Fruit fly (Drosophila melanogaster) whole organism, adult: Measurements from ENCODE around the gene wda.

Experiments
- CG11617 ChIP-seq: fragments of 200-800 bp; sonication (Bioruptor generic); optimal IDR thresholded peaks from 2 replicates; lab custom pipeline; 2017; ENCODE audit warnings: mild to moderate bottlenecking, missing biosample characterization, missing genetic modification reagents, missing genetic modification characterization
- CG12768 ChIP-seq: fragments of 200-800 bp; sonication (Bioruptor generic); optimal IDR thresholded peaks from 2 replicates; lab custom pipeline; 2017; ENCODE audit warnings: missing biosample characterization, missing genetic modification characterization, mild to moderate bottlenecking, moderate library complexity, missing genetic modification reagents
- CG14711 ChIP-seq: fragments of 200-800 bp; sonication (Bioruptor generic); optimal IDR thresholded peaks from 2 replicates; lab custom pipeline; 2018; ENCODE audit warnings: missing biosample characterization, mild to moderate bottlenecking, missing genetic modification characterization, moderate library complexity
- CG1620 ChIP-seq: fragments of 200-800 bp; sonication (Bioruptor generic); optimal IDR thresholded peaks from 2 replicates; lab custom pipeline; 2016; ENCODE audit warnings: missing biosample characterization, missing genetic modification characterization
- CG33017 ChIP-seq: fragments of 200-800 bp; sonication (Bioruptor generic); optimal IDR thresholded peaks from 2 replicates; lab custom pipeline; 2018; ENCODE audit warnings: missing biosample characterization, mild to moderate bottlenecking, missing genetic modification characterization, moderate library complexity
- CG5204 ChIP-seq: fragments of 200-800 bp; sonication (Bioruptor generic); optimal IDR thresholded peaks from 2 replicates; lab custom pipeline; 2016; ENCODE audit warnings: missing biosample characterization, missing genetic modification characterization
- CG7045 ChIP-seq: fragments of 200-800 bp; sonication (Bioruptor generic); optimal IDR thresholded peaks from 2 replicates; lab custom pipeline; 2017; ENCODE audit warnings: missing biosample characterization, mild to moderate bottlenecking, missing genetic modification characterization
- CG7101 ChIP-seq: fragments of 200-800 bp; sonication (Bioruptor generic); optimal IDR thresholded peaks from 2 replicates; lab custom pipeline; 2018; ENCODE audit warnings: missing biosample characterization, mild to moderate bottlenecking, missing genetic modification characterization, moderate library complexity
- Clk ChIP-seq: fragments of 200-800 bp; sonication (Bioruptor generic); optimal IDR thresholded peaks from 2 replicates; lab custom pipeline; 2017; ENCODE audit warnings: missing biosample characterization, missing genetic modification characterization
- Crg-1 ChIP-seq: fragments of 200-800 bp; sonication (Bioruptor generic); optimal IDR thresholded peaks from 2 replicates; lab custom pipeline; 2016; ENCODE audit warnings: missing biosample characterization, missing genetic modification characterization
- Hr96 ChIP-seq: fragments of 200-800 bp; sonication (Bioruptor generic); optimal IDR thresholded peaks from 2 replicates; lab custom pipeline; 2016; ENCODE audit warnings: missing biosample characterization, missing genetic modification characterization
- Mnt ChIP-seq: fragments of 200-800 bp; sonication (Bioruptor generic); optimal IDR thresholded peaks from 2 replicates; lab custom pipeline; 2016; ENCODE audit warnings: missing biosample characterization, mild to moderate bottlenecking, missing genetic modification characterization
- bab1 ChIP-seq: fragments of 200-800 bp; sonication (Bioruptor generic); optimal IDR thresholded peaks from 3 replicates; lab custom pipeline; 2019; ENCODE audit warnings: missing biosample characterization, mild to moderate bottlenecking, missing genetic modification characterization, moderate library complexity
- cic ChIP-seq: fragments of 200-800 bp; sonication (Bioruptor generic); optimal IDR thresholded peaks from 2 replicates; lab custom pipeline; 2017; ENCODE audit warnings: missing biosample characterization, mild to moderate bottlenecking, missing genetic modification characterization, moderate library complexity
- cnc ChIP-seq, 2 experiments: fragments of >200 bp; optimal IDR thresholded peaks; 2 replicates each; lab custom pipeline; 2017
- kay ChIP-seq: fragments of 200-800 bp; sonication (Bioruptor generic); peaks from one replicate; lab custom pipeline; 2016; ENCODE audit warnings: missing biosample characterization, missing genetic modification characterization, borderline replicate concordance
- ovo ChIP-seq: fragments of 200-800 bp; sonication (Bioruptor generic); optimal IDR thresholded peaks from 2 replicates; lab custom pipeline; 2016; ENCODE audit warnings: missing biosample characterization, missing genetic modification characterization
- pad ChIP-seq: fragments of 200-800 bp; sonication (Bioruptor generic); optimal IDR thresholded peaks from 3 replicates; lab custom pipeline; 2017; ENCODE audit warnings: missing biosample characterization, missing genetic modification characterization, mild to moderate bottlenecking, moderate library complexity, missing genetic modification reagents
- tj ChIP-seq: fragments of 200-800 bp; sonication (Bioruptor generic); optimal IDR thresholded peaks from 3 replicates; lab custom pipeline; 2017; ENCODE audit warnings: missing biosample characterization, mild to moderate bottlenecking, missing genetic modification characterization, moderate library complexity
- toe ChIP-seq: fragments of 200-800 bp; sonication (Bioruptor generic); optimal IDR thresholded peaks from 2 replicates; lab custom pipeline; 2016; ENCODE audit warnings: missing biosample characterization, missing genetic modification characterization

Gene wda

dm6 chr3R:23284256-23284655, 26.4 kb upstream of the wda start:
- peak; percentile 30 for TF ChIP-seq CG33017 (tag; lab: Kevin White, UChicago)
- TF ChIP-seq CG7101 (tag; lab: Kevin White, UChicago): peak; percentile 9
- no peak for TF ChIP-seq tj (GFP tag; lab: Kevin White, UChicago)
- TF ChIP-seq Hr96 (GFP tag; lab: Kevin White, UChicago): no peak

dm6 chr3R:23283702-23284101, 25.8 kb upstream of the wda start, which contains the start of gene CG6763:
TSS of gene CG6763 (plus strand) at chr3R:23284002.
- TF ChIP-seq toe (no peak), bab1 (GFP tag; lab: Kevin White, UChicago) (no peak), CG14711 (tag; lab: Kevin White, UChicago) (no peak), tj (GFP tag; lab: Kevin White, UChicago) (no peak), Hr96 (GFP tag; lab: Kevin White, UChicago) (no peak), cnc (optimal IDR thresholded peaks at IDR 0.05; lab: Kevin White, UChicago) (no peak), CG7101 (tag; lab: Kevin White, UChicago) (no peak), Mnt (GFP tag; lab: Kevin White, UChicago) (no peak), kay (GFP tag; lab: Kevin White, UChicago) (no peak), CG5204 (GFP tag; lab: Kevin White, UChicago) (no peak), CG12768 (GFP tag; lab: Kevin White, UChicago) (no peak), pad (GFP tag; lab: Kevin White, UChicago) (no peak), CG33017 (tag; lab: Kevin White, UChicago) (no peak), Clk (no peak)

- TF ChIP-seq Hr96 (GFP tag; lab: Kevin White, UChicago) (peak; percentile 53), cnc (optimal IDR thresholded peaks at IDR 0.05; lab: Kevin White, UChicago) (no peak), Crg-1 (peak; percentile 72), bab1 (GFP tag; lab: Kevin White, UChicago) (peak; percentile 93), CG5204 (GFP tag; lab: Kevin White, UChicago) (peak; percentile 64), pad (GFP tag; lab: Kevin White, UChicago) (peak; percentile 25), CG7045 (GFP tag; lab: Kevin White, UChicago) (peak; percentile 84), CG11617 (GFP tag; lab: Kevin White, UChicago) (peak; percentile 83), Clk (peak; percentile 70), tj (GFP tag; lab: Kevin White, UChicago) (peak; percentile 51), CG7101 (tag; lab: Kevin White, UChicago) (peak; percentile 93), CG14711 (tag; lab: Kevin White, UChicago) (peak; percentile 92), CG12768 (GFP tag; lab: Kevin White, UChicago) (peak; percentile 78), ovo (peak; percentile 40), Mnt (GFP tag; lab: Kevin White, UChicago) (peak; percentile 41), kay (GFP tag; lab: Kevin White, UChicago) (peak; percentile 52), CG33017 (tag; lab: Kevin White, UChicago) (peak; percentile 92), CG1620 (GFP tag; lab: Kevin White, UChicago) (peak; percentile 78), toe (peak; percentile 74), cic (peak; percentile 8)
These were observed 22.9 kb upstream of the wda start, which contains the start of the genes orb and Cdc16 for dm6 chr3R:23280806-23281257. TSS of gene orb (minus strand) at chr3R:23280856. TSS of gene Cdc16 (plus strand) at chr3R:23281201.

DNA sequence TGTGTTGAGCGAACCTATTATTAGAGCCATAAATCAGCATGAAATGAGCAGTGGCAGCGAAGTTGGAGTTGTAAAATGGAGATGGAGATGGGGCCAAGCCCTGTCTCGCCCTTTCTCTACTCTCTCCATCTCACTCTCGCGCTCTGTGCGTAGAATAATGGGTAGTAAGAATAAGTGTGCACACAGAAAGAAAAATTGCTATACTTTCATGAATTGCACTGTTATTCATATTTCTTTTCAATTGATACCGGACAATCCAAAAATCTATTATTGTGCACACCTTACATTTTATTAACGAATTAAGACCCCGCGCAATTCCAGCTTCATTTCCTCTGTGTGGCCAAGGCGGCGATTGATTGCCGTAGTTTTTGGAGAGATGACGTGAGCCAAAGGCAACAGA, 21.9 kb upstream of the wda start:
- TF ChIP-seq cic: no peak
- no peak for TF ChIP-seq toe
- no peak for TF ChIP-seq CG12768 (GFP tag; lab: Kevin White, UChicago)
- peak; percentile 69 for TF ChIP-seq pad (GFP tag; lab: Kevin White, UChicago)

dm6 chr3R:23278704-23279379, 21.0 kb upstream of the wda start:
- TF ChIP-seq CG5204 (GFP tag; lab: Kevin White, UChicago) (no peak), CG1620 (GFP tag; lab: Kevin White, UChicago) (no peak), CG11617 (GFP tag; lab: Kevin White, UChicago) (no peak), CG7101 (tag; lab: Kevin White, UChicago) (no peak), bab1 (GFP tag; lab: Kevin White, UChicago) (no peak), tj (GFP tag; lab: Kevin White, UChicago) (no peak), toe (no peak), kay (GFP tag; lab: Kevin White, UChicago) (no peak), CG33017 (tag; lab: Kevin White, UChicago) (no peak), Mnt (GFP tag; lab: Kevin White, UChicago) (no peak), cic (no peak)

dm6 chr3R:23260569-23260968, 2.7 kb upstream of the wda start:
- TF ChIP-seq kay (GFP tag; lab: Kevin White, UChicago): no peak
- no peak for TF ChIP-seq bab1 (GFP tag; lab: Kevin White, UChicago)
- no peak for TF ChIP-seq pad (GFP tag; lab: Kevin White, UChicago)
- no peak for TF ChIP-seq CG5204 (GFP tag; lab: Kevin White, UChicago)
- TF ChIP-seq Clk: no peak
- TF ChIP-seq Mnt (GFP tag; lab: Kevin White, UChicago): no peak
- no peak for TF ChIP-seq cic
- TF ChIP-seq tj (GFP tag; lab: Kevin White, UChicago): no peak
- no peak for TF ChIP-seq CG1620 (GFP tag; lab: Kevin White, UChicago)
- TF ChIP-seq CG11617 (GFP tag; lab: Kevin White, UChicago): no peak
- no peak for TF ChIP-seq CG7101 (tag; lab: Kevin White, UChicago)
- no peak for TF ChIP-seq cnc (optimal IDR thresholded peaks at IDR 0.05; lab: Kevin White, UChicago)
- TF ChIP-seq toe: no peak
- no peak for TF ChIP-seq CG14711 (tag; lab: Kevin White, UChicago)
